Worm (Caenorhabditis elegans) whole organism, L1 larva: ENCODE results near the gene Y43C5A.4.

Source experiments
- ces-1 ChIP-seq: fragments of 150-350 bp; optimal IDR thresholded peaks from 2 replicates; lab custom pipeline; 2014; ENCODE audit warnings: missing biosample characterization, missing genetic modification reagents, missing genetic modification characterization
- mep-1 ChIP-seq: fragments of 150-350 bp; optimal IDR thresholded peaks from 2 replicates; lab custom pipeline; 2014; ENCODE audit warnings: missing biosample characterization, missing genetic modification characterization
- nhr-28 ChIP-seq: fragments of 150-350 bp; optimal IDR thresholded peaks from 2 replicates; lab custom pipeline; 2014; ENCODE audit warnings: missing biosample characterization, missing genetic modification characterization
- unc-62 ChIP-seq: fragments of 150-350 bp; optimal IDR thresholded peaks from 2 replicates; lab custom pipeline; 2014; ENCODE audit warnings: missing biosample characterization, missing genetic modification reagents, missing genetic modification characterization

ce11 chrIV:10304383-10304782 is 26.6 kb downstream of the Y43C5A.4 start:
- no peak for TF ChIP-seq ces-1
- no peak for TF ChIP-seq nhr-28 (tag; lab: Kevin White, UChicago)
- no peak for TF ChIP-seq mep-1 (tag; lab: Kevin White, UChicago)
- no peak for TF ChIP-seq unc-62 (GFP tag; lab: Kevin White, UChicago)
